Worm (Caenorhabditis elegans) whole organism, L2 larva: ENCODE measurements around the gene srh-137.

Experiments
- F13H6.1 ChIP-seq: sonication (generic microtip); optimal IDR thresholded peaks from 2 replicates; lab custom pipeline; 2016; ENCODE audit warnings: missing genetic modification characterization, missing compliant biosample characterization
- R02D3.7 ChIP-seq: fragments of 150-350 bp; optimal IDR thresholded peaks from 2 replicates; lab custom pipeline; 2014; ENCODE audit warnings: missing biosample characterization, missing genetic modification characterization
- Y55F3AM.14 ChIP-seq: fragments of 200-800 bp; sonication (Bioruptor generic); optimal IDR thresholded peaks from 2 replicates; lab custom pipeline; 2018; ENCODE audit warnings: mild to moderate bottlenecking, missing genetic modification characterization, missing compliant biosample characterization
- ZK546.5 ChIP-seq: sonication (generic microtip); optimal IDR thresholded peaks from 2 replicates; lab custom pipeline; 2017; ENCODE audit warnings: missing biosample characterization, missing genetic modification characterization
- ama-1 ChIP-seq: fragments of 150-350 bp; optimal IDR thresholded peaks from 2 replicates; lab custom pipeline; 2018; ENCODE audit warnings: inconsistent platforms
- blmp-1 ChIP-seq: sonication (generic microtip); optimal IDR thresholded peaks from 2 replicates; lab custom pipeline; 2017; ENCODE audit warnings: missing genetic modification characterization, mild to moderate bottlenecking, missing compliant biosample characterization, antibody characterized with exemption, moderate library complexity; ENCODE audit not compliant: insufficient read depth
- ceh-16 ChIP-seq: fragments of 150-350 bp; optimal IDR thresholded peaks from 2 replicates; lab custom pipeline; 2014; ENCODE audit warnings: missing biosample characterization, missing genetic modification characterization
- ceh-82 ChIP-seq: fragments of 150-350 bp; optimal IDR thresholded peaks from 2 replicates; lab custom pipeline; 2014; ENCODE audit warnings: missing biosample characterization, missing genetic modification characterization
- crh-2 ChIP-seq: sonication (generic microtip); optimal IDR thresholded peaks from 2 replicates; lab custom pipeline; 2017; ENCODE audit warnings: missing biosample characterization, missing genetic modification characterization
- egl-27 ChIP-seq: sonication (generic microtip); optimal IDR thresholded peaks from 3 replicates; lab custom pipeline; 2017; ENCODE audit warnings: missing biosample characterization, missing genetic modification reagents, missing genetic modification characterization
- elt-1 ChIP-seq: fragments of 150-350 bp; optimal IDR thresholded peaks from 2 replicates; lab custom pipeline; 2014; ENCODE audit warnings: missing biosample characterization, missing genetic modification characterization
- elt-3 ChIP-seq: sonication (generic microtip); optimal IDR thresholded peaks from 2 replicates; lab custom pipeline; 2017; ENCODE audit warnings: missing biosample characterization, missing genetic modification characterization
- fos-1 ChIP-seq: fragments of 150-350 bp; optimal IDR thresholded peaks from 2 replicates; lab custom pipeline; 2014; ENCODE audit warnings: missing biosample characterization, missing genetic modification characterization
- gmeb-1 ChIP-seq: fragments of 150-350 bp; optimal IDR thresholded peaks from 2 replicates; lab custom pipeline; 2014; ENCODE audit warnings: missing biosample characterization, missing genetic modification characterization
- lin-11 ChIP-seq: fragments of 150-350 bp; sonication (generic microtip); optimal IDR thresholded peaks from 2 replicates; lab custom pipeline; 2014; ENCODE audit warnings: missing biosample characterization, missing genetic modification characterization, inconsistent platforms, mixed read lengths
- lin-39 ChIP-seq: fragments of 150-350 bp; optimal IDR thresholded peaks from 2 replicates; lab custom pipeline; 2014; ENCODE audit warnings: missing biosample characterization, missing genetic modification reagents, missing genetic modification characterization
- lsy-2 ChIP-seq, 2 experiments: fragments of 150-350 bp in 1 of 2; sonication (generic microtip) in 1 of 2; optimal IDR thresholded peaks; 2 replicates each; lab custom pipeline; 2014 to 2017; ENCODE audit warnings: missing biosample characterization in 2 of 2, missing genetic modification characterization in 2 of 2
- mab-5 ChIP-seq: fragments of 150-350 bp; optimal IDR thresholded peaks from 2 replicates; lab custom pipeline; 2014; ENCODE audit warnings: missing biosample characterization, missing genetic modification characterization
- mbf-1 ChIP-seq: sonication (generic microtip); optimal IDR thresholded peaks from 2 replicates; lab custom pipeline; 2017; ENCODE audit warnings: missing biosample characterization, missing genetic modification characterization
- nhr-10 ChIP-seq: sonication (generic microtip); optimal IDR thresholded peaks from 2 replicates; lab custom pipeline; 2017; ENCODE audit warnings: missing biosample characterization, missing genetic modification characterization
- nhr-11 ChIP-seq: fragments of 150-350 bp; optimal IDR thresholded peaks from 2 replicates; lab custom pipeline; 2014; ENCODE audit warnings: missing biosample characterization, missing genetic modification characterization
- nhr-12 ChIP-seq: fragments of 150-350 bp; optimal IDR thresholded peaks from 2 replicates; lab custom pipeline; 2014; ENCODE audit warnings: missing biosample characterization, missing genetic modification characterization
- nhr-129 ChIP-seq: fragments of 150-350 bp; optimal IDR thresholded peaks from 2 replicates; lab custom pipeline; 2014; ENCODE audit warnings: missing biosample characterization, missing genetic modification characterization
- nhr-21 ChIP-seq: fragments of 150-350 bp; optimal IDR thresholded peaks from 2 replicates; lab custom pipeline; 2014; ENCODE audit warnings: missing biosample characterization, missing genetic modification characterization
- nhr-23 ChIP-seq: fragments of 150-350 bp; optimal IDR thresholded peaks from 2 replicates; lab custom pipeline; 2014; ENCODE audit warnings: missing biosample characterization, missing genetic modification reagents, missing genetic modification characterization
- nhr-237 ChIP-seq: fragments of 150-350 bp; optimal IDR thresholded peaks from 2 replicates; lab custom pipeline; 2014; ENCODE audit warnings: missing biosample characterization, missing genetic modification characterization
- nhr-25 ChIP-seq: fragments of 150-350 bp; sonication (generic microtip); optimal IDR thresholded peaks from 3 replicates; lab custom pipeline; 2014; ENCODE audit warnings: missing biosample characterization, missing genetic modification characterization
- nhr-6 ChIP-seq: fragments of 150-350 bp; optimal IDR thresholded peaks from 2 replicates; lab custom pipeline; 2014; ENCODE audit warnings: missing biosample characterization, missing genetic modification characterization
- nhr-77 ChIP-seq: fragments of 150-350 bp; optimal IDR thresholded peaks from 2 replicates; lab custom pipeline; 2014; ENCODE audit warnings: missing biosample characterization, missing genetic modification characterization
- peb-1 ChIP-seq: fragments of 150-350 bp; optimal IDR thresholded peaks from 2 replicates; lab custom pipeline; 2014; ENCODE audit warnings: missing biosample characterization, missing genetic modification characterization
- skn-1 ChIP-seq: sonication (generic microtip); optimal IDR thresholded peaks from 2 replicates; lab custom pipeline; 2017; ENCODE audit warnings: missing biosample characterization, missing genetic modification characterization
- sma-3 ChIP-seq: sonication (generic microtip); optimal IDR thresholded peaks from 2 replicates; lab custom pipeline; 2016; ENCODE audit warnings: missing genetic modification reagents, missing genetic modification characterization, missing compliant biosample characterization
- sma-9 ChIP-seq, 2 experiments: fragments of 150-350 bp in 1 of 2; sonication (generic microtip) in 1 of 2; optimal IDR thresholded peaks; 2 replicates each; lab custom pipeline; 2014 to 2016; ENCODE audit warnings: missing genetic modification characterization in 2 of 2, mild to moderate bottlenecking in 1 of 2, missing biosample characterization in 1 of 2, missing compliant biosample characterization in 1 of 2, missing genetic modification reagents in 1 of 2, moderate library complexity in 1 of 2
- snpc-4 ChIP-seq: fragments of 150-350 bp; optimal IDR thresholded peaks from 2 replicates; lab custom pipeline; 2014; ENCODE audit warnings: missing biosample characterization, missing genetic modification characterization
- unc-39 ChIP-seq: fragments of 150-350 bp; optimal IDR thresholded peaks from 2 replicates; lab custom pipeline; 2014; ENCODE audit warnings: missing biosample characterization, missing genetic modification characterization
- unc-62 ChIP-seq: fragments of 150-350 bp; optimal IDR thresholded peaks from 2 replicates; lab custom pipeline; 2014; ENCODE audit warnings: missing biosample characterization, missing genetic modification reagents, missing genetic modification characterization
- ztf-1 ChIP-seq: fragments of 200-800 bp; sonication (Bioruptor generic); conservative IDR thresholded peaks from 2 replicates; pipeline ENCODE4 v1.3.6; 2022; ENCODE audit warnings: missing genetic modification characterization, missing compliant biosample characterization
- ztf-11 ChIP-seq: sonication (generic microtip); optimal IDR thresholded peaks from 2 replicates; lab custom pipeline; 2017; ENCODE audit warnings: missing biosample characterization, missing genetic modification characterization
- ztf-4 ChIP-seq: fragments of 150-350 bp; optimal IDR thresholded peaks from 2 replicates; lab custom pipeline; 2014; ENCODE audit warnings: missing biosample characterization, missing genetic modification characterization

Gene srh-137

DNA sequence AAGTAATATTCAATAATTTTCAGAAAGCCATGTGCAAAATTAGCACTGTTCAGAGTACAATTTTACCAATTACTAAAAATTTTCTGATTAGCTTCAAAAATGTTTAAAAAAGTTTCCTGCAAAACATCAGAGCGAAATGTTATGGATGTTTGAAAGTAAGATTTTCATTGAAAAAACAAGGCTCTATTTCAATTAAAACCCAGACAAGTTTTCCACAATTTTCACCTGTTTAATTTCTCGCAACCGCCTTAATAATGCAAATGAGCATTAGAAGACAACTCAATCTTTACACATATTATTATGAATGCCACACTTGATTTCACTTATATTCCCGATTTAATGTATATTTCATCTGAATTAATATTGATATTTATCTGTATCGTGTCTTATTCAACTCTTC is 21.9 kb downstream of the srh-137 start, which contains the start of gene srz-101:
Gene srz-101 (plus strand): TSS at position 301 of the 400 bp plus-strand sequence.
- TF ChIP-seq nhr-10 (tag; lab: Kevin White, UChicago) = no peak
- no peak for TF ChIP-seq nhr-129 (tag; lab: Kevin White, UChicago)
- TF ChIP-seq sma-9 (GFP tag; optimal IDR thresholded peaks at IDR 0.05; lab: Kevin White, UChicago) = no peak
- no peak for TF ChIP-seq sma-9 (tag; optimal IDR thresholded peaks at IDR 0.05; lab: Kevin White, UChicago)
- TF ChIP-seq ceh-82 (tag; lab: Kevin White, UChicago) = no peak
- no peak for TF ChIP-seq egl-27 (tag; lab: Kevin White, UChicago)
- TF ChIP-seq snpc-4 (tag; lab: Kevin White, UChicago) = no peak
- no peak for TF ChIP-seq unc-39
- no peak for TF ChIP-seq sma-3 (GFP tag; lab: Kevin White, UChicago)
- TF ChIP-seq nhr-12 = no peak
- no peak for TF ChIP-seq ceh-16
- no peak for TF ChIP-seq lin-11 (tag; lab: Kevin White, UChicago)
- no peak for TF ChIP-seq ztf-11

DNA sequence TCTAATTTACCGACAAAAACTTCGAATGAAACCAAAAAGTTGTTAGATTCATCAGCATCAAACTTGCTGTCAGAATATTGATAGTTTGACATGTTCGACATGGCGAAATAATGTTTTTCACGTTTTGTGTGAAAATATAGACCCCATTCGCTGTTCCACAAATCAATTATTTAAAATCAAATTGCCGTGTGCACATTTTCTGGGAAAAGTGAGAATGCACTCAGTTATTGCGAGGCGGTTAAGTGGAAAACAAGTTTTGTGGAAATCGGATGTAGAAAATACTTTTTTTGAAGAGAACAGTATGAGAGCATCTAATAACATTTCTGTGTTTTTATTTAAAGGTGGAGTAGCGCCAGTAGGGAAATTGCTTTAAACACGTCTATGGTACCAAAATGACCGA is 22.7 kb downstream of the srh-137 start, which contains the start of gene srw-42:
Gene srw-42 (minus strand): TSS at position 101 of the 400 bp plus-strand sequence.
- TF ChIP-seq R02D3.7 (tag; lab: Kevin White, UChicago) (no peak), lin-11 (tag; lab: Kevin White, UChicago) (no peak), ztf-11 (no peak), ceh-16 (no peak), nhr-11 (tag; lab: Kevin White, UChicago) (no peak), snpc-4 (tag; lab: Kevin White, UChicago) (no peak), sma-9 (GFP tag; optimal IDR thresholded peaks at IDR 0.05; lab: Kevin White, UChicago) (no peak), sma-9 (tag; optimal IDR thresholded peaks at IDR 0.05; lab: Kevin White, UChicago) (no peak), gmeb-1 (tag; lab: Kevin White, UChicago) (no peak), Y55F3AM.14 (GFP tag; lab: Kevin White, UChicago) (no peak), nhr-21 (tag; lab: Kevin White, UChicago) (no peak), nhr-129 (tag; lab: Kevin White, UChicago) (no peak), blmp-1 (tag; lab: Kevin White, UChicago) (no peak), elt-1 (tag; lab: Kevin White, UChicago) (no peak), ama-1 (lab: Kevin White, UChicago) (no peak), nhr-25 (no peak), lsy-2 (tag; optimal IDR thresholded peaks at IDR 0.05; lab: Kevin White, UChicago) (no peak), ztf-4 (tag; lab: Kevin White, UChicago) (no peak), peb-1 (no peak)
- TF ChIP-seq, all 48 proteins: peak for 0

DNA sequence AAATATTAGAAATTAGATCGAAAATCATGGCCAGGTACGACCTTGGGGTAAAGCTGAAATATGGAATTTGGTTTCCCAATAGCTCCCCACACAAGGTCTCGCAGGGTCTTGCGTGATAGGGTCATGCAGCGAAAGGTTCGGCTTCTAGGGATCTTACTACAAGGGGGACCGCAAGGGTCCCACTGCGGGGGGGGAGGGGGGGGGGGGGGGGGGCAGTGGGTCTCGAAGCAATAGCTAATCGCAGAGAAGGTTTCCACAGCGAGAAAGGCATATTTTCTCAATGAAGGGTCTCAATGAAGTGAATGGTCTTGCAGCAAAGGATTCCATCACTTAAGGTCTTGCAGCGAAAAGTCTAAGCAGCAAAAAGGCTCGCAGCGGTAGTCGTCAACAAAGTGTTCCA is 23.5 kb downstream of the srh-137 start:
- TF ChIP-seq nhr-25 (no peak), ztf-11 (no peak), ztf-1 (GFP tag; lab: Robert Waterston, UW) (no peak), elt-3 (tag; lab: Kevin White, UChicago) (no peak), nhr-77 (tag; lab: Kevin White, UChicago) (no peak), R02D3.7 (tag; lab: Kevin White, UChicago) (no peak), lin-39 (no peak), ZK546.5 (tag; lab: Kevin White, UChicago) (no peak), mab-5 (tag; lab: Kevin White, UChicago) (no peak)

DNA sequence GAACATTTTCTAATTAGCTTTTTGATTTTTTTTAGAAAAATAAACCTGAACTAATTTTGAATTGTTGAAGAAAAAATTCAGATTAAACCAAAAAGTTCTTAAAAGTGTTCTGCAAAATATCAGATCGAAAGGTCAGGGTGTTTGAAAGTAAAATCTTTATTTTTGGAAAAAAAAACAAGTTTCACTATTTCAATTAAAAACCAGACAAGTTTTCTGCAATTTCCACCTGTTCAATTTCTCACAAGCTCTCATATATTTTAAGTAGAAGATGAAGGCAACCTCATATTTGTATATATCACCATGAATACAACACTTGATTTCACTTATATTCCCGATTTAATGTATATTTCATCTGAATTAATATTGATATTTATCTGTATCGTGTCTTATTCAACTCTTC is 29.2 kb downstream of the srh-137 start, which contains the start of gene srz-102:
Gene srz-102 (plus strand): TSS at position 301 of the 400 bp plus-strand sequence.
- no peak for TF ChIP-seq nhr-23 (tag; lab: Kevin White, UChicago)
- TF ChIP-seq mab-5 (tag; lab: Kevin White, UChicago) = no peak

DNA sequence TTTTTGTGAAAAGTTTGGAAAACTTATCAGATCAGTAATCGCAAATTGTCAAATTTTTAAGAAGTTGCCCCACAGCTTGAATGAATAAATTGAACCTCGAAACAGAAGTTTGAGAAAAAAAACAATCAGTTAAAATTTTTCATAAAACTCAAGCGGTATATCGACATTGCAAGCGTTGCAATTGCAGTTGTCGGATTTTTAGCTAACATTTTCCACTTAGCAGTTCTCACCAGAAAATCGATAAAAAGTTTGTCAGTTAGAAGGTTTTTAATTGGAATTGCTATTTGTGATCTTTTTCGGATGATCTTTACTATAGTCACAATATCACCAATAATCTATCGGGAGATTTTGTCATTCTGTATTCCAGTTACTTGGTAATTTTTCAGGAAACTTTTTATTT is 30.7 kb downstream of the srh-137 start, which contains the start of gene srw-43:
Gene srw-43 (plus strand): TSS at position 301 of the 400 bp plus-strand sequence.
- TF ChIP-seq fos-1 (no peak), gmeb-1 (tag; lab: Kevin White, UChicago) (no peak), F13H6.1 (tag; lab: Kevin White, UChicago) (no peak), unc-62 (GFP tag; lab: Kevin White, UChicago) (no peak), mbf-1 (tag; lab: Kevin White, UChicago) (no peak), ama-1 (lab: Kevin White, UChicago) (no peak), ztf-4 (tag; lab: Kevin White, UChicago) (no peak), nhr-6 (tag; lab: Kevin White, UChicago) (no peak), sma-3 (GFP tag; lab: Kevin White, UChicago) (no peak), crh-2 (tag; lab: Kevin White, UChicago) (no peak), nhr-12 (no peak), skn-1 (tag; lab: Kevin White, UChicago) (no peak), ztf-1 (GFP tag; lab: Robert Waterston, UW) (no peak), elt-1 (tag; lab: Kevin White, UChicago) (no peak), mab-5 (tag; lab: Kevin White, UChicago) (no peak), nhr-237 (tag; lab: Kevin White, UChicago) (no peak), nhr-11 (tag; lab: Kevin White, UChicago) (no peak)
